Worm (Caenorhabditis elegans) whole organism, young adult: ENCODE data around the gene F43C11.11.

Experiments used
- B0336.3 ChIP-seq: fragments of 200-800 bp; sonication (Bioruptor generic); IDR thresholded peaks from 2 replicates; pipeline ENCODE4 v1.3.6; 2022; ENCODE audit warnings: missing genetic modification characterization, missing compliant biosample characterization
- C17E4.6 ChIP-seq: fragments of 200-800 bp; sonication (Bioruptor generic); IDR thresholded peaks from 2 replicates; pipeline ENCODE4 v1.3.6; 2022; ENCODE audit warnings: missing genetic modification reagents, missing genetic modification characterization, missing compliant biosample characterization
- F23B12.7 ChIP-seq: sonication (generic microtip); optimal IDR thresholded peaks from 2 replicates; lab custom pipeline; 2017; ENCODE audit warnings: missing genetic modification characterization, mild to moderate bottlenecking, missing compliant biosample characterization, antibody characterized with exemption, moderate library complexity; ENCODE audit not compliant: insufficient read depth
- F49E8.2 ChIP-seq: sonication (generic microtip); optimal IDR thresholded peaks from 3 replicates; lab custom pipeline; 2017; ENCODE audit warnings: missing genetic modification characterization, mild to moderate bottlenecking, missing compliant biosample characterization, antibody characterized with exemption, moderate library complexity; ENCODE audit not compliant: insufficient read depth
- F57A8.1 ChIP-seq: fragments of 200-800 bp; sonication (Bioruptor generic); optimal IDR thresholded peaks from 2 replicates; lab custom pipeline; 2018; ENCODE audit warnings: mild to moderate bottlenecking, missing genetic modification characterization, moderate library complexity, missing compliant biosample characterization
- K12H6.12 ChIP-seq: fragments of 200-800 bp; sonication (Bioruptor generic); optimal IDR thresholded peaks from 2 replicates; lab custom pipeline; 2018; ENCODE audit warnings: mild to moderate bottlenecking, missing genetic modification characterization, missing compliant biosample characterization
- T07F8.4 ChIP-seq: sonication (generic microtip); optimal IDR thresholded peaks from 2 replicates; lab custom pipeline; 2016; ENCODE audit warnings: mild to moderate bottlenecking, missing genetic modification characterization, moderate library complexity, missing compliant biosample characterization
- Y53F4B.3 ChIP-seq: fragments of 200-800 bp; sonication (Bioruptor generic); IDR thresholded peaks from 2 replicates; pipeline ENCODE4 v1.3.6; 2022; ENCODE audit warnings: missing genetic modification reagents, missing genetic modification characterization, missing compliant biosample characterization
- Y53G8AR.9 ChIP-seq: fragments of 200-800 bp; sonication (Bioruptor generic); conservative IDR thresholded peaks from 2 replicates; pipeline ENCODE4 v1.3.6; 2022; ENCODE audit warnings: missing genetic modification reagents, missing genetic modification characterization, missing compliant biosample characterization
- Y56A3A.18 ChIP-seq: fragments of 200-800 bp; sonication (Bioruptor generic); IDR thresholded peaks from 2 replicates; pipeline ENCODE4 v1.3.6; 2022; ENCODE audit warnings: missing genetic modification reagents, missing genetic modification characterization, missing compliant biosample characterization
- akir-1 ChIP-seq: fragments of 200-800 bp; sonication (Bioruptor generic); optimal IDR thresholded peaks from 2 replicates; lab custom pipeline; 2018; ENCODE audit warnings: mild to moderate bottlenecking, missing genetic modification characterization, moderate library complexity, missing compliant biosample characterization
- atf-7 ChIP-seq: sonication (generic microtip); optimal IDR thresholded peaks from 2 replicates; lab custom pipeline; 2017; ENCODE audit warnings: mild to moderate bottlenecking, missing genetic modification characterization, missing compliant biosample characterization
- bed-2 ChIP-seq: fragments of 200-800 bp; sonication (Bioruptor generic); IDR thresholded peaks from 2 replicates; pipeline ENCODE4 v1.3.6; 2022; ENCODE audit warnings: missing genetic modification reagents, missing genetic modification characterization, missing compliant biosample characterization
- cebp-1 ChIP-seq, 2 experiments: fragments of 200-800 bp in 1 of 2; sonication (Bioruptor generic) in 1 of 2; sonication (generic microtip) in 1 of 2; IDR thresholded peaks in 1 of 2; optimal IDR thresholded peaks in 1 of 2; 2 replicates each; pipeline versions ENCODE4 v1.3.6 to Lab custom; 2017 to 2022; ENCODE audit warnings: missing compliant biosample characterization in 2 of 2, missing genetic modification characterization in 2 of 2, mild to moderate bottlenecking in 1 of 2, missing genetic modification reagents in 1 of 2, moderate library complexity in 1 of 2
- ceh-27 ChIP-seq: fragments of 200-800 bp; sonication (Bioruptor generic); optimal IDR thresholded peaks from 2 replicates; lab custom pipeline; 2018; ENCODE audit warnings: mild to moderate bottlenecking, missing genetic modification characterization, moderate library complexity, missing compliant biosample characterization
- ceh-91 ChIP-seq: fragments of 200-800 bp; sonication (Bioruptor generic); IDR thresholded peaks from 2 replicates; pipeline ENCODE4 v1.3.6; 2022; ENCODE audit warnings: missing genetic modification reagents, missing genetic modification characterization, missing compliant biosample characterization
- him-1 ChIP-seq: sonication (generic microtip); optimal IDR thresholded peaks from 2 replicates; lab custom pipeline; 2016; ENCODE audit warnings: missing genotype, missing genetic modification reagents, missing genetic modification characterization, missing compliant biosample characterization
- hlh-26 ChIP-seq: fragments of 200-800 bp; sonication (Bioruptor generic); conservative IDR thresholded peaks from 2 replicates; pipeline ENCODE4 v1.3.6; 2022; ENCODE audit warnings: missing genetic modification reagents, missing genetic modification characterization, missing compliant biosample characterization
- hsf-1 ChIP-seq: fragments of 200-800 bp; sonication (Bioruptor generic); IDR thresholded peaks from 2 replicates; pipeline ENCODE4 v1.3.6; 2022; ENCODE audit warnings: missing genetic modification reagents, missing genetic modification characterization, missing compliant biosample characterization
- lin-26 ChIP-seq: fragments of 200-800 bp; sonication (Bioruptor generic); IDR thresholded peaks from 2 replicates; pipeline ENCODE4 v1.3.6; 2022; ENCODE audit warnings: missing genetic modification reagents, missing genetic modification characterization, missing compliant biosample characterization
- lin-54 ChIP-seq: fragments of 200-800 bp; sonication (Bioruptor generic); optimal IDR thresholded peaks from 2 replicates; lab custom pipeline; 2018; ENCODE audit warnings: mild to moderate bottlenecking, missing genetic modification characterization, missing compliant biosample characterization
- lsy-27 ChIP-seq: sonication (generic microtip); optimal IDR thresholded peaks from 2 replicates; lab custom pipeline; 2017; ENCODE audit warnings: missing genetic modification characterization, mild to moderate bottlenecking, missing compliant biosample characterization, antibody characterized with exemption, missing genotype, borderline replicate concordance; ENCODE audit not compliant: insufficient read depth
- mel-28 ChIP-seq: sonication (generic microtip); optimal IDR thresholded peaks from 2 replicates; lab custom pipeline; 2016; ENCODE audit warnings: borderline replicate concordance, mild to moderate bottlenecking, missing genetic modification characterization, missing compliant biosample characterization
- nfyb-1 ChIP-seq: fragments of 200-800 bp; sonication (Bioruptor generic); IDR thresholded peaks from 2 replicates; pipeline ENCODE4 v1.3.6; 2022; ENCODE audit warnings: missing genetic modification reagents, missing genetic modification characterization, missing compliant biosample characterization
- nhr-120 ChIP-seq: fragments of 200-800 bp; sonication (Bioruptor generic); IDR thresholded peaks from 2 replicates; pipeline ENCODE4 v1.3.6; 2022; ENCODE audit warnings: missing genetic modification characterization, missing compliant biosample characterization
- nhr-179 ChIP-seq: sonication (generic microtip); optimal IDR thresholded peaks from 2 replicates; lab custom pipeline; 2016; ENCODE audit warnings: mild to moderate bottlenecking, missing genetic modification characterization, missing compliant biosample characterization
- pbrm-1 ChIP-seq: fragments of 200-800 bp; sonication (Bioruptor generic); IDR thresholded peaks from 2 replicates; pipeline ENCODE4 v1.3.6; 2022; ENCODE audit warnings: missing genetic modification reagents, missing genetic modification characterization, missing compliant biosample characterization
- rec-8 ChIP-seq, 2 experiments: sonication (generic microtip); optimal IDR thresholded peaks; 2 replicates each; lab custom pipeline; 2016; ENCODE audit warnings: mild to moderate bottlenecking in 2 of 2, missing genetic modification characterization in 2 of 2, missing genetic modification reagents in 2 of 2, missing genotype in 2 of 2, missing biosample characterization in 1 of 2, missing compliant biosample characterization in 1 of 2, moderate library complexity in 1 of 2
- rpc-1 ChIP-seq, 2 experiments: fragments of 150-350 bp in 1 of 2; sonication (generic microtip) in 1 of 2; optimal IDR thresholded peaks; 2 replicates each; lab custom pipeline; 2014 to 2018; ENCODE audit warnings: missing biosample characterization in 1 of 2, missing genetic modification characterization in 1 of 2, missing genetic modification reagents in 1 of 2, missing genotype in 1 of 2
- sdz-38 ChIP-seq: sonication (generic microtip); optimal IDR thresholded peaks from 2 replicates; lab custom pipeline; 2016; ENCODE audit warnings: missing genotype, missing genetic modification characterization, missing compliant biosample characterization
- somi-1 ChIP-seq: fragments of 200-800 bp; sonication (Bioruptor generic); optimal IDR thresholded peaks from 2 replicates; lab custom pipeline; 2018; ENCODE audit warnings: mild to moderate bottlenecking, missing genetic modification characterization, missing compliant biosample characterization
- tbx-9 ChIP-seq: sonication (generic microtip); optimal IDR thresholded peaks from 2 replicates; lab custom pipeline; 2016; ENCODE audit warnings: borderline replicate concordance, missing genetic modification characterization, inconsistent platforms, missing compliant biosample characterization
- zim-3 ChIP-seq: sonication (generic microtip); optimal IDR thresholded peaks from 2 replicates; lab custom pipeline; 2017; ENCODE audit warnings: mild to moderate bottlenecking, missing genetic modification characterization, moderate library complexity, missing compliant biosample characterization
- ztf-26 ChIP-seq: sonication (generic microtip); optimal IDR thresholded peaks from 2 replicates; lab custom pipeline; 2017; ENCODE audit warnings: missing genetic modification characterization, missing compliant biosample characterization

F43C11.11 gene

DNA sequence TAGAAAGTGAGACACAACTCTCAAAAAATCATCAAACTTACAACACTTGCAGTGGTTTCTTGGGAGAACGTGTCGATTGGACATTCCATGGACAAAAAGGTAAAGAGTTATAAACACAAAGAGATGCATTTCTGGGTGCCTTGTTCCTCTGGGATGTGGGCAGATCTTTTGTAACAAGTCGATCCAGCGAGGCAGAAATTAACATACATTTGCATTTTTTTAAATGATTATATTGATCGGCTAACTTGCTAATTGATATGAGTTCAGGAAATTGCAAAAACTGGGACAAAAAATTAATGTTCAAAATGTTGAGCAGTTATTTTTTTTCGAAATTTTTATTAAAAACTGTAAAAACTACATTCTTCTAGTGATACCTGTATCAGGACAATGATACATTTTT is 14.2 kb upstream of the F43C11.11 start, which contains the start of gene F16G10.6:
Gene F16G10.6 (minus strand): TSS at position 101 of the 400 bp plus-strand sequence.
- TF ChIP-seq F57A8.1 (GFP tag; lab: Kevin White, UChicago), result no peak
- TF ChIP-seq lsy-27 (tag; lab: Kevin White, UChicago), result no peak
- no peak for TF ChIP-seq atf-7 (tag; lab: Kevin White, UChicago)
- no peak for TF ChIP-seq hsf-1
- TF ChIP-seq ceh-91 (GFP tag; lab: Robert Waterston, UW), result no peak
- TF ChIP-seq nfyb-1, result no peak
- TF ChIP-seq bed-2 (GFP tag; lab: Robert Waterston, UW), result no peak
- no peak for TF ChIP-seq pbrm-1 (GFP tag; lab: Robert Waterston, UW)
- TF ChIP-seq nhr-179, result no peak
- TF ChIP-seq tbx-9 (tag; lab: Kevin White, UChicago), result no peak
- no peak for TF ChIP-seq lin-54
- TF ChIP-seq C17E4.6 (GFP tag; lab: Robert Waterston, UW), result no peak
- no peak for TF ChIP-seq Y53G8AR.9
- TF ChIP-seq T07F8.4, result no peak
- TF ChIP-seq rpc-1 (optimal IDR thresholded peaks at IDR 0.05; lab: Kevin White, UChicago), result no peak
- no peak for TF ChIP-seq rpc-1 (tag; optimal IDR thresholded peaks at IDR 0.05; lab: Kevin White, UChicago)
- TF ChIP-seq him-1, result no peak
- TF ChIP-seq, all 124 proteins: peak for 0

DNA sequence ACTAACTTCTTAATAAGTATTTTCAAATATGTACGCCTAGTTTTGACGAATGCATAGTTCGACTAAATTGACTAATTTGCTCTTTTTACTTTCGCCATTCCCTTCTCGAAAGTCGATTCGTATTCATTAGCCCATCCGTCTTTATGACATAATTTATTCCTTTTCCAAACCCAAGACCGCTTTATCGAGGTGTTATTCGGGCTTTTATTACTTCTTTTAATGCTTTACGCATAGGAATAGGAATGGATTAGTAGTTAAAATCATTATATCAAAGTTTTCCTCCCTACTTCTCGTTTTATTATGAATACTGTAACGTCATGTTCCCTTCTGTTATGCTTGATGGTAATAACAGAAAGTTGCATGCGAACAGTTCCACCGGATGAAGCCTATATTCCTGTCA is 11.4 kb upstream of the F43C11.11 start, which contains the start of gene F16G10.2:
Gene F16G10.2 (plus strand): TSS at position 301 of the 400 bp plus-strand sequence.
- TF ChIP-seq nhr-179 (no peak), K12H6.12 (tag; lab: Kevin White, UChicago) (no peak), ztf-26 (tag; lab: Kevin White, UChicago) (no peak), lin-26 (GFP tag; lab: Robert Waterston, UW) (no peak), B0336.3 (GFP tag; lab: Robert Waterston, UW) (no peak), zim-3 (tag; lab: Kevin White, UChicago) (no peak)

DNA sequence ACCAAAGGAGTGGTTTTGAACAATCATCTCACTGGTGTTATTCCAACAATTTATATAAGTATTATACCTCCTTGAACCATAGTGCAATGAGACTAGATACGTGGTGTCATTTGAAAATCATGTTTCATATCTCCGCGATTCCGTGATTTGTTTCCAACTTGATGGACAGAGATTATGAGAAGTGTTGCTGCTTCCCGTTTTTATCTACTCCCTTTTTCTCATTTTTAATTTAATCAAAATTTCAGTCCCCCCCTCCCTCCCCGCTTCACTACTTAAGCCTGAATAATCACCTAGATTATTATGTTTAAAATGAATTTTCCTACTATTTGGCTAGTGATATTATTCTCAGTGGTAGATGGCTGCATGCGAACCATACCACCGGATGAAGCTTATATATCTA is 8.5 kb upstream of the F43C11.11 start, which contains the start of gene F16G10.3:
Gene F16G10.3 (plus strand): TSS at position 301 of the 400 bp plus-strand sequence.
- TF ChIP-seq somi-1 (no peak), hlh-26 (GFP tag; lab: Robert Waterston, UW) (no peak), cebp-1 (GFP tag; IDR thresholded peaks at IDR 0.05; lab: Robert Waterston, UW) (no peak), cebp-1 (tag; optimal IDR thresholded peaks at IDR 0.05; lab: Kevin White, UChicago) (no peak), ceh-27 (GFP tag; lab: Kevin White, UChicago) (no peak), nhr-120 (GFP tag; lab: Robert Waterston, UW) (no peak), akir-1 (no peak), F49E8.2 (tag; lab: Kevin White, UChicago) (no peak), F23B12.7 (no peak), Y53F4B.3 (no peak), sdz-38 (tag; lab: Kevin White, UChicago) (no peak), ceh-91 (GFP tag; lab: Robert Waterston, UW) (no peak), Y56A3A.18 (GFP tag; lab: Robert Waterston, UW) (no peak), him-1 (no peak), rec-8 (tag; optimal IDR thresholded peaks at IDR 0.05; lab: Kevin White, UChicago) (no peak), mel-28 (tag; lab: Kevin White, UChicago) (no peak), F57A8.1 (GFP tag; lab: Kevin White, UChicago) (no peak)
- TF ChIP-seq, all 124 proteins: peak for 0
